Comparison of ENCODE assay signal across 5 fruit fly cellular contexts in genomic region chr3R:24099039-24100026, dm6.
TF ChIP-seq lines count a peak whose summit lies in the region.

No protein-coding gene starts in this region.

TF ChIP-seq in whole organism, adult, 20 proteins besides CTCF, POLR2A, EP300 and RAD21 (continued from another document):
- TF ChIP-seq CG5204 (GFP tag; optimal IDR thresholded peaks at IDR 0.05; lab: Kevin White, UChicago) = peak; percentile 10
- peak; percentile 82 for TF ChIP-seq kay (GFP tag; lab: Kevin White, UChicago; ENCODE audit: borderline replicate concordance)

TF ChIP-seq in whole organism, embryonic, 481 proteins besides CTCF, POLR2A, EP300 and RAD21 (continued from another document and continues in another):
- TF ChIP-seq CHES-1-like (GFP tag; optimal IDR thresholded peaks at IDR 0.05; lab: Kevin White, UChicago) = peak; percentile 78
- TF ChIP-seq Mad (GFP tag; optimal IDR thresholded peaks at IDR 0.05; lab: Kevin White, UChicago) = peak; percentile 73
- TF ChIP-seq sens-2 (GFP tag; IDR thresholded peaks at IDR 0.05; lab: Robert Waterston, UW) = peak; percentile 56; the same call in 1 of the 2 replicates
- peak; percentile 2 for TF ChIP-seq p53 (GFP tag; optimal IDR thresholded peaks at IDR 0.05; lab: Kevin White, UChicago)
- TF ChIP-seq CG3065 (GFP tag; optimal IDR thresholded peaks at IDR 0.05; lab: Kevin White, UChicago) = peak; percentile 68
- peak; percentile 70 for TF ChIP-seq CG13424 (tag; optimal IDR thresholded peaks at IDR 0.05; lab: Kevin White, UChicago)
- TF ChIP-seq HLH4C (GFP tag; IDR thresholded peaks at IDR 0.05; lab: Robert Waterston, UW; ENCODE audit: partially characterized antibody) = no peak
- peak; percentile 76 for TF ChIP-seq shn (GFP tag; optimal IDR thresholded peaks at IDR 0.05; lab: Kevin White, UChicago)
- TF ChIP-seq C15 (GFP tag; IDR thresholded peaks at IDR 0.05; lab: Robert Waterston, UW) = peak; percentile 60; the same call in 1 of the 3 replicates
- TF ChIP-seq CG12071 (GFP tag; optimal IDR thresholded peaks at IDR 0.05; lab: Kevin White, UChicago) = peak; percentile 71
- no peak for TF ChIP-seq Nf-YC (tag; optimal IDR thresholded peaks at IDR 0.05; lab: Kevin White, UChicago)
- peak; percentile 82 for TF ChIP-seq CG11695 (GFP tag; IDR thresholded peaks at IDR 0.05; lab: Robert Waterston, UW)
- peak; percentile 64 for TF ChIP-seq ssp (GFP tag; IDR thresholded peaks at IDR 0.05; lab: Robert Waterston, UW)
- no peak for TF ChIP-seq Tbp (GFP tag; optimal IDR thresholded peaks at IDR 0.05; lab: Kevin White, UChicago)
- peak; percentile 73 for TF ChIP-seq CG17829 (tag; optimal IDR thresholded peaks at IDR 0.05; lab: Kevin White, UChicago)
- no peak for TF ChIP-seq Neu2 (GFP tag; optimal IDR thresholded peaks at IDR 0.05; lab: Kevin White, UChicago; ENCODE audit: borderline replicate concordance)
- peak; percentile 39 for TF ChIP-seq disco-r (GFP tag; optimal IDR thresholded peaks at IDR 0.05; lab: Kevin White, UChicago)
- TF ChIP-seq lov (optimal IDR thresholded peaks at IDR 0.05; lab: Kevin White, UChicago) = no peak
- TF ChIP-seq lov (GFP tag; IDR thresholded peaks at IDR 0.05; lab: Robert Waterston, UW) = peak; percentile 61; the same call in 1 of the 3 replicates
- peak; percentile 48 for TF ChIP-seq twi (tag; optimal IDR thresholded peaks at IDR 0.05; lab: Kevin White, UChicago)
- TF ChIP-seq PHDP (tag; optimal IDR thresholded peaks at IDR 0.05; lab: Kevin White, UChicago) = peak; percentile 79
- peak; percentile 58; the same call in 1 of the 3 replicates for TF ChIP-seq CG6175 (GFP tag; IDR thresholded peaks at IDR 0.05; lab: Robert Waterston, UW)
- TF ChIP-seq CG8281 (tag; optimal IDR thresholded peaks at IDR 0.05; lab: Kevin White, UChicago) = peak; percentile 23
- peak; percentile 61; the same call in 1 of the 2 replicates for TF ChIP-seq CkIIα-i1 (GFP tag; IDR thresholded peaks at IDR 0.05; lab: Robert Waterston, UW)
- TF ChIP-seq chif (GFP tag; optimal IDR thresholded peaks at IDR 0.05; lab: Kevin White, UChicago) = peak; percentile 84 to 89
- TF ChIP-seq ase (GFP tag; IDR thresholded peaks at IDR 0.05; lab: Robert Waterston, UW) = peak; percentile 75
- TF ChIP-seq sc (optimal IDR thresholded peaks at IDR 0.05; lab: Kevin White, UChicago) = no peak
- peak; percentile 60 for TF ChIP-seq sc (GFP tag; optimal IDR thresholded peaks at IDR 0.05; lab: Kevin White, UChicago)
- TF ChIP-seq CG10959 (GFP tag; IDR thresholded peaks at IDR 0.05; lab: Robert Waterston, UW) = peak; percentile 60
- 0 out of 2 replicates have a peak, but pooled peaks have one; percentile 16 for TF ChIP-seq CG8765 (GFP tag; IDR thresholded peaks at IDR 0.05; lab: Robert Waterston, UW)
- TF ChIP-seq ERR (GFP tag; optimal IDR thresholded peaks at IDR 0.05; lab: Kevin White, UChicago) = peak; percentile 72

TF ChIP-seq in whole organism, prepupa, 60 proteins besides CTCF, POLR2A, EP300 and RAD21 (continued from another document and continues in another):
- TF ChIP-seq eg (GFP tag; IDR thresholded peaks at IDR 0.05; lab: Robert Waterston, UW) = peak; percentile 72
- peak; percentile 17 for TF ChIP-seq fd59A (GFP tag; optimal IDR thresholded peaks at IDR 0.05; lab: Kevin White, UChicago)
- TF ChIP-seq CG11762 (GFP tag; optimal IDR thresholded peaks at IDR 0.05; lab: Kevin White, UChicago; ENCODE audit: insufficient read depth) = peak; percentile 31
- peak; percentile 17 for TF ChIP-seq fkh (GFP tag; optimal IDR thresholded peaks at IDR 0.05; lab: Kevin White, UChicago)
- TF ChIP-seq CG16779 (tag; optimal IDR thresholded peaks at IDR 0.05; lab: Kevin White, UChicago) = no peak
- peak; percentile 8 for TF ChIP-seq spab (GFP tag; optimal IDR thresholded peaks at IDR 0.05; lab: Kevin White, UChicago)
- peak; percentile 53 for TF ChIP-seq CG34406 (GFP tag; optimal IDR thresholded peaks at IDR 0.05; lab: Kevin White, UChicago)
- peak; percentile 76 for TF ChIP-seq CG15336 (GFP tag; IDR thresholded peaks at IDR 0.05; lab: Robert Waterston, UW)
- peak; percentile 60 for TF ChIP-seq Ets21C (GFP tag; optimal IDR thresholded peaks at IDR 0.05; lab: Kevin White, UChicago)
- peak; percentile 68 for TF ChIP-seq net (GFP tag; optimal IDR thresholded peaks at IDR 0.05; lab: Kevin White, UChicago)
- no peak for TF ChIP-seq CG1621 (tag; optimal IDR thresholded peaks at IDR 0.05; lab: Kevin White, UChicago)
- peak; percentile 52 for TF ChIP-seq Eip75B (GFP tag; optimal IDR thresholded peaks at IDR 0.05; lab: Kevin White, UChicago)
- peak; percentile 67 for TF ChIP-seq Lpt (GFP tag; optimal IDR thresholded peaks at IDR 0.05; lab: Kevin White, UChicago)
- peak; percentile 71 for TF ChIP-seq OdsH (GFP tag; optimal IDR thresholded peaks at IDR 0.05; lab: Kevin White, UChicago)
- peak; percentile 39 for TF ChIP-seq CG8632 (GFP tag; optimal IDR thresholded peaks at IDR 0.05; lab: Kevin White, UChicago)
- peak; percentile 25 for TF ChIP-seq dsx (GFP tag; optimal IDR thresholded peaks at IDR 0.05; lab: Kevin White, UChicago; ENCODE audit: poor library complexity, severe bottlenecking)
- TF ChIP-seq Ets96B (tag; optimal IDR thresholded peaks at IDR 0.05; lab: Kevin White, UChicago) = peak; percentile 65
- peak; percentile 58 for TF ChIP-seq Sox102F (GFP tag; optimal IDR thresholded peaks at IDR 0.05; lab: Kevin White, UChicago)
- TF ChIP-seq acj6 (GFP tag; optimal IDR thresholded peaks at IDR 0.05; lab: Kevin White, UChicago) = peak; percentile 75
- TF ChIP-seq CG32006 (GFP tag; optimal IDR thresholded peaks at IDR 0.05; lab: Kevin White, UChicago) = peak; percentile 72
- TF ChIP-seq Sox14 (GFP tag; optimal IDR thresholded peaks at IDR 0.05; lab: Kevin White, UChicago) = peak; percentile 89
- peak; percentile 25 for TF ChIP-seq dac (GFP tag; optimal IDR thresholded peaks at IDR 0.05; lab: Kevin White, UChicago)
- peak; percentile 88 for TF ChIP-seq Eip78C (GFP tag; lab: Kevin White, UChicago)
- TF ChIP-seq lz (GFP tag; optimal IDR thresholded peaks at IDR 0.05; lab: Kevin White, UChicago) = peak; percentile 67
- TF ChIP-seq CG6808 (GFP tag; optimal IDR thresholded peaks at IDR 0.05; lab: Kevin White, UChicago) = peak; percentile 18
- TF ChIP-seq CG8119 (GFP tag; IDR thresholded peaks at IDR 0.05; lab: Robert Waterston, UW) = peak; percentile 77
- TF ChIP-seq CG6276 (GFP tag; optimal IDR thresholded peaks at IDR 0.05; lab: Kevin White, UChicago) = peak; percentile 43
- peak; percentile 4 for TF ChIP-seq Blimp-1 (GFP tag; optimal IDR thresholded peaks at IDR 0.05; lab: Kevin White, UChicago)
- TF ChIP-seq Smox (GFP tag; optimal IDR thresholded peaks at IDR 0.05; lab: Kevin White, UChicago) = no peak
- TF ChIP-seq Sox15 (GFP tag; optimal IDR thresholded peaks at IDR 0.05; lab: Kevin White, UChicago) = peak; percentile 32
- peak; percentile 36 for TF ChIP-seq CG4318 (GFP tag; optimal IDR thresholded peaks at IDR 0.05; lab: Kevin White, UChicago)
- TF ChIP-seq Eip93F (GFP tag; optimal IDR thresholded peaks at IDR 0.05; lab: Kevin White, UChicago) = no peak
- peak; percentile 89 for TF ChIP-seq CG6163 (GFP tag; IDR thresholded peaks at IDR 0.05; lab: Robert Waterston, UW)

TF ChIP-seq in whole organism, pupa, 21 proteins besides CTCF, POLR2A, EP300 and RAD21 (continued from another document):
- peak; percentile 76 for TF ChIP-seq CG12605 (GFP tag; IDR thresholded peaks at IDR 0.05; lab: Robert Waterston, UW)

TF ChIP-seq in whole organism, wandering third instar larva, 38 proteins besides CTCF, POLR2A, EP300 and RAD21 (continued from another document):
- TF ChIP-seq dmrt93B (GFP tag; optimal IDR thresholded peaks at IDR 0.05; lab: Kevin White, UChicago) = peak; percentile 43
